Fruit fly (Drosophila melanogaster): ENCODE results near the gene CG4198.

The CG4198 gene

DNA sequence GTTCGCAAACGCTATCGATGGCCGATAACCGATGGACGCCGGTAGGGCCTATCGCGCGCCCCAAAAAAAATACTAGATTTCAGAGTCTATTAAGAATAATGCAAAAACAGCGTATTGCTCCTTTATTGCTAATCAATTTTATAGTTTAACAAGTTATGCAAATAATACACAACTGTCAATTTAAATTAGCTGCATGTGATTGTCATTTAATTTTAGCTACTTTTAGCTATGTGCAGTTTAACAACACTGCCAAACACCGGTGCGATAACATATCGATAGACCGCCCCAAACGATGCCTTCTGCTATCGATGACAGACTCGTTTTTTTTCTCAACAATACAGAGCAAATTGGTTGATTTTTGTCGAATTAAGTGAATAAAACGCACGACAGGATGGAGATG lies 4.1 kb upstream of the CG4198 start, which contains the start of the genes Cdk7 and snf (continued):
- TF ChIP-seq emc (GFP tag; optimal IDR thresholded peaks at IDR 0.05) (no peak), unc-4 (GFP tag; IDR thresholded peaks at IDR 0.05; ENCODE audit: partially characterized antibody) (peak; percentile 84), caup (GFP tag; optimal IDR thresholded peaks at IDR 0.05; ENCODE audit: severe bottlenecking) (peak; percentile 6), fu2 (GFP tag; optimal IDR thresholded peaks at IDR 0.05) (peak; percentile 49), Kr (GFP tag; optimal IDR thresholded peaks at IDR 0.05) (no peak), az2 (GFP tag; optimal IDR thresholded peaks at IDR 0.05) (peak; percentile 34), CG4424 (GFP tag; optimal IDR thresholded peaks at IDR 0.05) (peak; percentile 40), Lhr (GFP tag; optimal IDR thresholded peaks at IDR 0.05) (peak; percentile 24), CG9727 (GFP tag; optimal IDR thresholded peaks at IDR 0.05) (peak; percentile 27), B-H2 (GFP tag; optimal IDR thresholded peaks at IDR 0.05) (no peak), ap (GFP tag; IDR thresholded peaks at IDR 0.05) (no peak), CG12659 (GFP tag; optimal IDR thresholded peaks at IDR 0.05) (peak; percentile 66), CG17361 (GFP tag; IDR thresholded peaks at IDR 0.05) (no peak), CG11560 (tag; IDR thresholded peaks at IDR 0.05) (no peak), CG3847 (GFP tag; IDR thresholded peaks at IDR 0.05) (peak; percentile 53), CG1792 (GFP tag; optimal IDR thresholded peaks at IDR 0.05) (peak; percentile 55), ham (GFP tag; IDR thresholded peaks at IDR 0.05) (no peak), Dref (GFP tag; IDR thresholded peaks at IDR 0.05) (peak; percentile 91), CG6854 (GFP tag; optimal IDR thresholded peaks at IDR 0.05) (no peak), Xrp1 (GFP tag; IDR thresholded peaks at IDR 0.05) (0 out of 2 replicates have a peak, but pooled peaks have one; percentile 7), CG15073 (GFP tag; optimal IDR thresholded peaks at IDR 0.05) (no peak), NC2β (GFP tag; optimal IDR thresholded peaks at IDR 0.05) (peak; percentile 25), tin (GFP tag; optimal IDR thresholded peaks at IDR 0.05) (peak; percentile 30), CG5245 (GFP tag; optimal IDR thresholded peaks at IDR 0.05) (no peak), CG4820 (GFP tag; optimal IDR thresholded peaks at IDR 0.05) (peak; percentile 16), wor (GFP tag; IDR thresholded peaks at IDR 0.05) (no peak), CG31388 (GFP tag; optimal IDR thresholded peaks at IDR 0.05) (no peak), Dad (GFP tag; optimal IDR thresholded peaks at IDR 0.05) (peak; percentile 14), MTF-1 (GFP tag; optimal IDR thresholded peaks at IDR 0.05; ENCODE audit: borderline replicate concordance) (no peak), CG8388 (GFP tag; optimal IDR thresholded peaks at IDR 0.05) (no peak), p53 (GFP tag; optimal IDR thresholded peaks at IDR 0.05) (peak; percentile 4), CG1647 (GFP tag; optimal IDR thresholded peaks at IDR 0.05) (no peak), CG12104 (GFP tag; optimal IDR thresholded peaks at IDR 0.05) (no peak), CG15601 (tag; optimal IDR thresholded peaks at IDR 0.05) (peak; percentile 20), cg (GFP tag; optimal IDR thresholded peaks at IDR 0.05) (no peak), CG17912 (GFP tag; optimal IDR thresholded peaks at IDR 0.05) (no peak), Myb (GFP tag; optimal IDR thresholded peaks at IDR 0.05) (peak; percentile 70), CG17186 (GFP tag; optimal IDR thresholded peaks at IDR 0.05) (peak; percentile 96), CG12942 (GFP tag; optimal IDR thresholded peaks at IDR 0.05) (peak; percentile 24), Hey (tag; optimal IDR thresholded peaks at IDR 0.05) (no peak), CG6765 (GFP tag; optimal IDR thresholded peaks at IDR 0.05) (no peak), CG17359 (tag; optimal IDR thresholded peaks at IDR 0.05) (peak; percentile 3), ken (GFP tag; IDR thresholded peaks at IDR 0.05) (no peak), repo (GFP tag; optimal IDR thresholded peaks at IDR 0.05) (peak; percentile 1), CG7963 (GFP tag; IDR thresholded peaks at IDR 0.05; ENCODE audit: partially characterized antibody) (peak; percentile 69; the same call in 2 of the 3 replicates), z (GFP tag; IDR thresholded peaks at IDR 0.05) (no peak), CG1233 (GFP tag; optimal IDR thresholded peaks at IDR 0.05) (no peak), luna (GFP tag; optimal IDR thresholded peaks at IDR 0.05) (peak; percentile 26), CG10274 (GFP tag; optimal IDR thresholded peaks at IDR 0.05) (no peak), org-1 (GFP tag; optimal IDR thresholded peaks at IDR 0.05) (no peak), Dp (GFP tag; optimal IDR thresholded peaks at IDR 0.05) (peak; percentile 68), kay (GFP tag; optimal IDR thresholded peaks at IDR 0.05) (peak; percentile 1)
